Worm (Caenorhabditis elegans) whole organism, L2 larva: ENCODE data around the gene F46F5.5.

Experiments
- ama-1 ChIP-seq: fragments of 150-350 bp; optimal IDR thresholded peaks from 2 replicates; lab custom pipeline; 2018; ENCODE audit warnings: inconsistent platforms
- blmp-1 ChIP-seq: sonication (generic microtip); optimal IDR thresholded peaks from 2 replicates; lab custom pipeline; 2017; ENCODE audit warnings: missing genetic modification characterization, mild to moderate bottlenecking, missing compliant biosample characterization, antibody characterized with exemption, moderate library complexity; ENCODE audit not compliant: insufficient read depth
- ceh-82 ChIP-seq: fragments of 150-350 bp; optimal IDR thresholded peaks from 2 replicates; lab custom pipeline; 2014; ENCODE audit warnings: missing biosample characterization, missing genetic modification characterization
- fos-1 ChIP-seq: fragments of 150-350 bp; optimal IDR thresholded peaks from 2 replicates; lab custom pipeline; 2014; ENCODE audit warnings: missing biosample characterization, missing genetic modification characterization
- mab-5 ChIP-seq: fragments of 150-350 bp; optimal IDR thresholded peaks from 2 replicates; lab custom pipeline; 2014; ENCODE audit warnings: missing biosample characterization, missing genetic modification characterization
- mdl-1 ChIP-seq, 2 experiments: fragments of 150-350 bp in 1 of 2; sonication (generic microtip) in 1 of 2; optimal IDR thresholded peaks; 2 replicates each; lab custom pipeline; 2017; ENCODE audit warnings: missing biosample characterization in 2 of 2, missing genetic modification characterization in 2 of 2
- nhr-12 ChIP-seq: fragments of 150-350 bp; optimal IDR thresholded peaks from 2 replicates; lab custom pipeline; 2014; ENCODE audit warnings: missing biosample characterization, missing genetic modification characterization
- nhr-25 ChIP-seq: fragments of 150-350 bp; sonication (generic microtip); optimal IDR thresholded peaks from 3 replicates; lab custom pipeline; 2014; ENCODE audit warnings: missing biosample characterization, missing genetic modification characterization
- nhr-77 ChIP-seq: fragments of 150-350 bp; optimal IDR thresholded peaks from 2 replicates; lab custom pipeline; 2014; ENCODE audit warnings: missing biosample characterization, missing genetic modification characterization
- snpc-4 ChIP-seq: fragments of 150-350 bp; optimal IDR thresholded peaks from 2 replicates; lab custom pipeline; 2014; ENCODE audit warnings: missing biosample characterization, missing genetic modification characterization
- unc-55 ChIP-seq: fragments of 150-350 bp; sonication (generic microtip); optimal IDR thresholded peaks from 3 replicates; lab custom pipeline; 2014; ENCODE audit warnings: missing biosample characterization, missing genetic modification reagents, missing genetic modification characterization
- unc-62 ChIP-seq: fragments of 150-350 bp; optimal IDR thresholded peaks from 2 replicates; lab custom pipeline; 2014; ENCODE audit warnings: missing biosample characterization, missing genetic modification reagents, missing genetic modification characterization
- zag-1 ChIP-seq: fragments of 150-350 bp; optimal IDR thresholded peaks from 2 replicates; lab custom pipeline; 2014; ENCODE audit warnings: missing biosample characterization, missing genetic modification characterization
- ztf-11 ChIP-seq: sonication (generic microtip); optimal IDR thresholded peaks from 2 replicates; lab custom pipeline; 2017; ENCODE audit warnings: missing biosample characterization, missing genetic modification characterization

ce11 chrII:765219-765618, 47.6 kb downstream of the F46F5.5 start, which contains the start of gene C08G5.7:
- TF ChIP-seq unc-62 (no peak), ama-1 (no peak), mdl-1 (tag; optimal IDR thresholded peaks at IDR 0.05; lab: Kevin White, UChicago) (no peak), ztf-11 (tag; lab: Kevin White, UChicago) (no peak), snpc-4 (tag; lab: Kevin White, UChicago) (no peak), nhr-12 (tag; lab: Kevin White, UChicago) (no peak), ceh-82 (tag; lab: Kevin White, UChicago) (no peak), nhr-77 (tag; lab: Kevin White, UChicago) (no peak), zag-1 (tag; lab: Kevin White, UChicago) (no peak), fos-1 (tag; lab: Kevin White, UChicago) (no peak), mab-5 (no peak), unc-55 (GFP tag; lab: Kevin White, UChicago) (no peak), blmp-1 (tag; lab: Kevin White, UChicago) (no peak), nhr-25 (tag; lab: Kevin White, UChicago) (no peak)
